Worm (Caenorhabditis elegans) whole organism, L2 larva: ENCODE measurements around the gene H12I19.115.

Source experiments
- ZK546.5 ChIP-seq: sonication (generic microtip); optimal IDR thresholded peaks from 2 replicates; lab custom pipeline; 2017; ENCODE audit warnings: missing biosample characterization, missing genetic modification characterization
- alr-1 ChIP-seq: fragments of 150-350 bp; optimal IDR thresholded peaks from 2 replicates; lab custom pipeline; 2014; ENCODE audit warnings: missing biosample characterization, missing genetic modification characterization
- ama-1 ChIP-seq: fragments of 150-350 bp; optimal IDR thresholded peaks from 2 replicates; lab custom pipeline; 2018; ENCODE audit warnings: inconsistent platforms
- ceh-82 ChIP-seq: fragments of 150-350 bp; optimal IDR thresholded peaks from 2 replicates; lab custom pipeline; 2014; ENCODE audit warnings: missing biosample characterization, missing genetic modification characterization
- lin-13 ChIP-seq: fragments of 150-350 bp; optimal IDR thresholded peaks from 2 replicates; lab custom pipeline; 2014; ENCODE audit warnings: missing biosample characterization, missing genetic modification reagents, missing genetic modification characterization
- mdl-1 ChIP-seq, 2 experiments: fragments of 150-350 bp in 1 of 2; sonication (generic microtip) in 1 of 2; optimal IDR thresholded peaks; 2 replicates each; lab custom pipeline; 2017; ENCODE audit warnings: missing biosample characterization in 2 of 2, missing genetic modification characterization in 2 of 2
- nhr-21 ChIP-seq: fragments of 150-350 bp; optimal IDR thresholded peaks from 2 replicates; lab custom pipeline; 2014; ENCODE audit warnings: missing biosample characterization, missing genetic modification characterization
- nhr-237 ChIP-seq: fragments of 150-350 bp; optimal IDR thresholded peaks from 2 replicates; lab custom pipeline; 2014; ENCODE audit warnings: missing biosample characterization, missing genetic modification characterization
- nhr-25 ChIP-seq: fragments of 150-350 bp; sonication (generic microtip); optimal IDR thresholded peaks from 3 replicates; lab custom pipeline; 2014; ENCODE audit warnings: missing biosample characterization, missing genetic modification characterization
- nhr-77 ChIP-seq: fragments of 150-350 bp; optimal IDR thresholded peaks from 2 replicates; lab custom pipeline; 2014; ENCODE audit warnings: missing biosample characterization, missing genetic modification characterization
- skn-1 ChIP-seq: sonication (generic microtip); optimal IDR thresholded peaks from 2 replicates; lab custom pipeline; 2017; ENCODE audit warnings: missing biosample characterization, missing genetic modification characterization
- snpc-4 ChIP-seq: fragments of 150-350 bp; optimal IDR thresholded peaks from 2 replicates; lab custom pipeline; 2014; ENCODE audit warnings: missing biosample characterization, missing genetic modification characterization
- unc-39 ChIP-seq: fragments of 150-350 bp; optimal IDR thresholded peaks from 2 replicates; lab custom pipeline; 2014; ENCODE audit warnings: missing biosample characterization, missing genetic modification characterization

DNA sequence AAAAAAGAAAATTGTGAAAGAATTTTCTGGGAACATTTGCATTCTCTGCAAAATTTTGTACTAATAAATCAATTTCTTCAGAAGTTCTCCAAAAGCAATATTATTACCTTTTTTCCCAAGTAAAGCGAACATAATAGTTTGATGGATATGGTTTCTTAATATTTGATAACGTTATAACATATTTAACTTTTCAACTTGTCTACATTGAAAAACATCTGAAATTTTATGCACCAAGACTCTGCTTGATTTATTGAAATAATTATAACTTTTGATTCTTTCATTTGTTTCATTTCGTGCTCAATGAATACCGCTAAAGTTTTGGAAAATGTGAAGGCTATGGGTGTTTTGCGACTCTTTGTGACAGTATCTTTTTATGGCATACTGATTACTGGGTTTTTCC is 9.4 kb upstream of the H12I19.115 start, which contains the start of gene srz-31:
- TF ChIP-seq ama-1 (lab: Kevin White, UChicago) (no peak), snpc-4 (no peak), skn-1 (no peak), alr-1 (tag; lab: Kevin White, UChicago) (no peak), nhr-21 (tag; lab: Kevin White, UChicago) (no peak), nhr-77 (tag; lab: Kevin White, UChicago) (no peak), nhr-237 (tag; lab: Kevin White, UChicago) (no peak), ZK546.5 (no peak), unc-39 (tag; lab: Kevin White, UChicago) (no peak), lin-13 (no peak), nhr-25 (no peak), mdl-1 (tag; optimal IDR thresholded peaks at IDR 0.05; lab: Kevin White, UChicago) (no peak), ceh-82 (tag; lab: Kevin White, UChicago) (no peak)
